Fruit fly (Drosophila melanogaster) whole organism, pupa: ENCODE data around the gene CG6661.

Experiments
- CG10348 ChIP-seq: fragments of 200-800 bp; sonication (Bioruptor generic); IDR thresholded peaks from 2 replicates; pipeline ENCODE4 v1.3.6; 2022; ENCODE audit warnings: missing biosample characterization, missing genetic modification characterization
- CG12605 ChIP-seq: fragments of 200-800 bp; sonication (Bioruptor generic); IDR thresholded peaks from 2 replicates; pipeline ENCODE4 v1.3.6; 2022; ENCODE audit warnings: missing biosample characterization, missing genetic modification characterization
- CG13204 ChIP-seq: fragments of 200-800 bp; sonication (Bioruptor generic); optimal IDR thresholded peaks from 2 replicates; lab custom pipeline; 2018; ENCODE audit warnings: missing biosample characterization, mild to moderate bottlenecking, missing genetic modification characterization, moderate library complexity
- CG14655 ChIP-seq: fragments of 200-800 bp; sonication (Bioruptor generic); optimal IDR thresholded peaks from 3 replicates; lab custom pipeline; 2017; ENCODE audit warnings: mild to moderate bottlenecking, missing biosample characterization, missing genetic modification reagents, missing genetic modification characterization
- CG15710 ChIP-seq: fragments of 200-800 bp; sonication (Bioruptor generic); optimal IDR thresholded peaks from 2 replicates; lab custom pipeline; 2018; ENCODE audit warnings: missing biosample characterization, mild to moderate bottlenecking, missing genetic modification characterization, moderate library complexity
- CG17806 ChIP-seq: fragments of 200-800 bp; sonication (Bioruptor generic); optimal IDR thresholded peaks from 2 replicates; lab custom pipeline; 2018; ENCODE audit warnings: missing biosample characterization, mild to moderate bottlenecking, missing genetic modification characterization, moderate library complexity
- CG32121 ChIP-seq: fragments of 200-800 bp; sonication (Bioruptor generic); IDR thresholded peaks from 2 replicates; pipeline ENCODE4 v1.3.6; 2022; ENCODE audit warnings: missing biosample characterization, missing genetic modification characterization
- CG4496 ChIP-seq: fragments of 200-800 bp; sonication (Bioruptor generic); IDR thresholded peaks from 3 replicates; pipeline ENCODE4 v1.3.6; 2022; ENCODE audit warnings: missing biosample characterization, missing genetic modification characterization
- CG8159 ChIP-seq: fragments of 200-800 bp; sonication (Bioruptor generic); optimal IDR thresholded peaks from 3 replicates; lab custom pipeline; 2018; ENCODE audit warnings: missing biosample characterization, mild to moderate bottlenecking, missing genetic modification characterization, moderate library complexity
- CG8301 ChIP-seq: fragments of 200-800 bp; sonication (Bioruptor generic); optimal IDR thresholded peaks from 2 replicates; lab custom pipeline; 2018; ENCODE audit warnings: missing biosample characterization, mild to moderate bottlenecking, missing genetic modification characterization
- CG9948 ChIP-seq: fragments of 200-800 bp; sonication (Bioruptor generic); optimal IDR thresholded peaks from 2 replicates; lab custom pipeline; 2018; ENCODE audit warnings: missing biosample characterization, mild to moderate bottlenecking, missing genetic modification characterization, moderate library complexity
- Ets98B ChIP-seq: fragments of 200-800 bp; sonication (Bioruptor generic); IDR thresholded peaks from 2 replicates; pipeline ENCODE4 v1.3.6; 2022; ENCODE audit warnings: missing biosample characterization, missing genetic modification characterization
- Pif1A ChIP-seq: fragments of 200-800 bp; sonication (Bioruptor generic); optimal IDR thresholded peaks from 3 replicates; lab custom pipeline; 2016; ENCODE audit warnings: missing biosample characterization, missing genetic modification characterization
- Snoo ChIP-seq: fragments of 200-800 bp; sonication (Bioruptor generic); optimal IDR thresholded peaks from 3 replicates; lab custom pipeline; 2017; ENCODE audit warnings: missing biosample characterization, mild to moderate bottlenecking, missing genetic modification characterization, inconsistent platforms

The CG6661 gene

dm6 chr3L:14086225-14086624 is 51.6 kb downstream of the CG6661 start:
- TF ChIP-seq CG17806 = no peak
- TF ChIP-seq CG13204 (GFP tag; lab: Kevin White, UChicago) = no peak
- no peak for TF ChIP-seq Pif1A (GFP tag; lab: Kevin White, UChicago)
- no peak for TF ChIP-seq CG4496
- TF ChIP-seq CG9948 (tag; lab: Kevin White, UChicago) = no peak
- no peak for TF ChIP-seq CG15710 (tag; lab: Kevin White, UChicago)
- no peak for TF ChIP-seq Snoo (tag; lab: Kevin White, UChicago)
- TF ChIP-seq CG32121 (GFP tag; lab: Robert Waterston, UW) = no peak
- TF ChIP-seq CG8159 (tag; lab: Kevin White, UChicago) = no peak
- no peak for TF ChIP-seq CG8301
- no peak for TF ChIP-seq Ets98B (GFP tag; lab: Robert Waterston, UW)
- no peak for TF ChIP-seq CG12605 (GFP tag; lab: Robert Waterston, UW)
- no peak for TF ChIP-seq CG10348
- no peak for TF ChIP-seq CG14655 (GFP tag; lab: Kevin White, UChicago)
- TF ChIP-seq, all 21 proteins: peak for 0
